Fruit fly (Drosophila melanogaster): ENCODE measurements around the gene CG11498.

The CG11498 gene

DNA sequence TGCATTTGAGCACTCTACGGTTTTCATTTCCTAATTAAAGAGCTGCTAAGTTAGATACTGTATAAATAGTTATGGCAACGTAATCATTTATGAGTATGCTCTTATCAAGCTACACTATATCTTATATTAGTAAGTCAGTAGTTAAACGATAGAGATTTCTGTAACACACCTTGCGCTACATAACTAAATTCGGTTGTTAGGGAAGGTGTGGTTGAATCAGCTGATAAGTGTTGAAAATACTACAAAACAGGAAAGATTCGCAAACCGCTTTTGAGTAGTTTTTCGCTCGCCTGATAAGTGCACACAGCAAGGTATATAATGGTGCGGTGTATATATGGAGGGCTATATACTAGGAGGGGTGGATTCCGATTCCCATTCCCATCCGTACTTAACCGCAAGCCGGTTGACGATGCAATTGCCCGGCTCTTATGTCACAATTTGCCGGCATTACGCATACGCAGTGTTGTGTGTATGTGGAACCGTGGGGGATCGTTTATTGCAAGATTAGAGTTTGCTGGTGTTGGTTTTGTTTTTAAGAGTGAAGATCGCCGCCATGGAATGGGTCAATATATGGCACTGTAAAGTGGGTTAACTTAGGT, 55.3 kb downstream of the CG11498 start (continued):
- TF ChIP-seq ranshi (GFP tag; IDR thresholded peaks at IDR 0.05) = no peak
- TF ChIP-seq esg (GFP tag; conservative IDR thresholded peaks at IDR 0.05) = no peak
- TF ChIP-seq CHES-1-like (GFP tag; optimal IDR thresholded peaks at IDR 0.05) = no peak
- TF ChIP-seq CG31224 (GFP tag; IDR thresholded peaks at IDR 0.05) = no peak
- no peak for TF ChIP-seq Xrp1 (GFP tag; IDR thresholded peaks at IDR 0.05)
- TF ChIP-seq Ada2b (GFP tag; IDR thresholded peaks at IDR 0.05) = no peak
- peak; percentile 85 for TF ChIP-seq sug (tag; optimal IDR thresholded peaks at IDR 0.05)
- no peak for TF ChIP-seq CG3163 (GFP tag; optimal IDR thresholded peaks at IDR 0.05)
- TF ChIP-seq CG6254 (GFP tag; optimal IDR thresholded peaks at IDR 0.05) = no peak
- no peak for TF ChIP-seq NK7.1 (GFP tag; optimal IDR thresholded peaks at IDR 0.05)
- no peak for TF ChIP-seq CkIIα-i1 (GFP tag; IDR thresholded peaks at IDR 0.05)
- no peak for TF ChIP-seq CG10147 (GFP tag; optimal IDR thresholded peaks at IDR 0.05)
- TF ChIP-seq wek (GFP tag; optimal IDR thresholded peaks at IDR 0.05) = no peak
- peak; percentile 40 for TF ChIP-seq Med (GFP tag)
- no peak for TF ChIP-seq fd102C (GFP tag; optimal IDR thresholded peaks at IDR 0.05)
- TF ChIP-seq Pdp1 (GFP tag; optimal IDR thresholded peaks at IDR 0.05) = peak in 1 of 2 experiments; percentile 75
